Fruit fly (Drosophila melanogaster) whole organism: Measurements from ENCODE around the gene Ir84a.

Experiments
- CG8478 ChIP-seq: fragments of >200 bp; optimal IDR thresholded peaks from 2 replicates; lab custom pipeline; 2018; ENCODE audit warnings: inconsistent platforms
- Dll ChIP-seq: fragments of >200 bp; optimal IDR thresholded peaks from 2 replicates; lab custom pipeline; 2017
- EcR ChIP-seq, 2 experiments: fragments of >200 bp; optimal IDR thresholded peaks; 2 replicates each; lab custom pipeline; 2017; ENCODE audit warnings: missing biosample characterization in 2 of 2, missing genetic modification characterization in 2 of 2, missing genetic modification reagents in 2 of 2
- pan ChIP-seq: fragments of >200 bp; optimal IDR thresholded peaks from 2 replicates; lab custom pipeline; 2017
- psq ChIP-seq: fragments of >200 bp; optimal IDR thresholded peaks from 2 replicates; lab custom pipeline; 2017
- usp ChIP-seq: fragments of >200 bp; optimal IDR thresholded peaks from 2 replicates; lab custom pipeline; 2017; ENCODE audit warnings: missing biosample characterization, missing genetic modification characterization, mixed read lengths

The Ir84a gene

DNA sequence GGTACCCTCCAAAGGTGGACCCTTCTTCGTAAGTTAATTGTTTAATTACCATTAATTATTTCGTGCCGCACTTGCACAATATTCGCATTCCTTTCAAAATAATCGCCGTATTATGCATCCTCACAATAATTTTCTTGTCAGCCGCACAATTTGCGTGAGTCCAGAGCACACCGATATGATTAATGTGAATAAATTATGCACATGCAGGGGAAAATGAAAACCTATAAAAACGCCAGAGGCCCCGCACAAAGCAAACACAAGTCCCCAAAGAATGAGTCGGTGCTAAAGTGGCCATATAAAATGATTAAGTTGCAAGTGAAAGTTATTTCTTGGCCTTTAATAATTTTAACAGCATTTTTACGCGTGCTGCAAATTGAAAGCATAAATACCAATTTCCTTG is at the start of gene Ir84a:
TSS of gene Ir84a (plus strand) at position 301 of the 400 bp plus-strand sequence.
- no peak for TF ChIP-seq pan (lab: Kevin White, UChicago)
- no peak for TF ChIP-seq usp (GFP tag; lab: Kevin White, UChicago)
- TF ChIP-seq Dll (lab: Kevin White, UChicago) = no peak
- TF ChIP-seq EcR (GFP tag; optimal IDR thresholded peaks at IDR 0.05; lab: Kevin White, UChicago) = no peak
- TF ChIP-seq psq (lab: Kevin White, UChicago) = no peak

DNA sequence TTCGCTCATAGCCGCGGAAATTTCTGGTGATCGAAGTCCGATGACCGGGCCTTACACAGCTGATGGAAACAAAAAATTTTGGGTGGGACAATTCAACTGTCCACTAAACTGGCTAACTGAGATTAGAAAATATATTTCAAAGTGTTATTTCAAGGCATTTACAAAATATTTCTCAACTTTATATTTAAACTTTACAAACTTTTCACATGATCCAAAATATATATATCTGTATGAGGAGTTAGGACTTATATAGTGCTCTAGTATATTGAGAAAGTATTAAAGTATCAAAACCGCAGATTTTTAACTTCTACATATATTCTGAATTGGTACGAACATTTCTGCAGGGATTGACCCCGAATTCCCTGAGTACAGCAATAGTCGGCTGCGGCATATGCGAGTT is 44.6 kb upstream of the Ir84a start, which contains the start of gene CG17944:
TSS of gene CG17944 (minus strand) at position 101 of the 400 bp plus-strand sequence.
- TF ChIP-seq EcR (GFP tag; optimal IDR thresholded peaks at IDR 0.05; lab: Kevin White, UChicago) (no peak), psq (lab: Kevin White, UChicago) (no peak), CG8478 (no peak), Dll (lab: Kevin White, UChicago) (no peak), usp (GFP tag; lab: Kevin White, UChicago) (no peak), pan (lab: Kevin White, UChicago) (no peak)

DNA sequence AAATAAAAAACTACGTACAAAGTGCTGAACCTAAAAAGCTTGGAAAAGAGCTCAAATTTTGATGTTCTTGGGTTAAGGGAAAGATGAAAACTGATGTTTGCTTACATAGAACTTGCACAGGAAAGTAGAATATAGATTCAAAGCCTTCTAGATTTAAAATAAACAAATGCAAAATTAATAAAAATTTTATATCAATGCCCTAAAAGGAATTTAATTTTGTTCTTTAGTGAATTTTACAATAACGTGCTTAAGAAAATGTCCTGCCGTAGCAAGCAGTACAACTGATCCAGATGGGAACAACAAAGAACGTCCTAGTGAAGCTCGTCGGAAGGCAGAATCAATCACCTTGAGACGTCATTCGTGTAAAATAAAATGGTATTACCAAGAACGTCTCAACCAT is 43.0 kb upstream of the Ir84a start, which contains the start of gene Mst84Dd:
TSS of gene Mst84Dd (minus strand) at position 101 of the 400 bp plus-strand sequence.
- TF ChIP-seq usp (GFP tag; lab: Kevin White, UChicago) (no peak), CG8478 (no peak), Dll (lab: Kevin White, UChicago) (no peak), pan (lab: Kevin White, UChicago) (no peak), EcR (GFP tag; optimal IDR thresholded peaks at IDR 0.05; lab: Kevin White, UChicago) (no peak), psq (lab: Kevin White, UChicago) (no peak)

DNA sequence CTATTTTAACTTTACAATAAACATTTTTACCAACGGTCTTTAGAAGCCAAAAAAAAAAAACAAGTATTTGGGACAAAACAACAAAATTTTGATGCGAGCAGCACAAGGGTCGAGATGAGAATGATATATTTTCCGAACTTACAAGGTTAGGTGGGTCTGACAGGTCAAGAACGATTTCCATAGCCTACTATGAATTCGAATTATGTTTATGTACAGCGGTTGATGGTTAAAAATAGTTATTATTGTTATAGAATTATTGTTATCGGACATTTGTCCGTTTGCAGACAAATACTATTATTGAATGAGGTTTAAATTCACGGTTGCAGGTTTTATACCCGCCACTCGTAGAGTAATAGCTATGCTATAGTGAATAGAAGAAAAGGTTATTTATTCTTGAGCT is 42.1 kb upstream of the Ir84a start, which contains the start of gene Mst84Dc:
TSS of gene Mst84Dc (minus strand) at position 101 of the 400 bp plus-strand sequence.
- TF ChIP-seq EcR (GFP tag; optimal IDR thresholded peaks at IDR 0.05; lab: Kevin White, UChicago) (no peak), Dll (lab: Kevin White, UChicago) (no peak), CG8478 (no peak), pan (lab: Kevin White, UChicago) (no peak), psq (lab: Kevin White, UChicago) (no peak)

DNA sequence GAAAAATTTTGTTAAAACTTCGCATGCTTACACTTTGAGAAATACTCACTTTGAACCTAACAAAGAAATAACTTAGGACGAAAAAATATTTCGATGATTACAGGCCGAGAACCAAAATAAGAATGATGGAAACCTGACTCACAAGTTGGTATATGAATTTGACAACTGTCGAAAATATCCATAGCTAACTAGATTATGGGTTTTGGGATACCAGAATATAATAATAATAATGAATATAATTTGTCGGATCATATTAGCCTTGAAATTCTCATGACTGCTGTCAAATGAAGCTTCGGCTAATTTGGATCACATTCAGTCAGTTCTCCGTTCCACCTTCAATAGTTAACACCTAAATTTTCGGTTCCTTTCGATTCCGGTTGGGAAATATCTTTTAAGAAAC is 41.1 kb upstream of the Ir84a start, which contains the start of the genes Mst84Db and Mst84Da:
TSS of gene Mst84Db (minus strand) at position 101 of the 400 bp plus-strand sequence.
TSS of gene Mst84Da (plus strand) at position 324 of the 400 bp plus-strand sequence.
- no peak for TF ChIP-seq EcR (GFP tag; optimal IDR thresholded peaks at IDR 0.05; lab: Kevin White, UChicago)
- TF ChIP-seq pan (lab: Kevin White, UChicago) = no peak
- no peak for TF ChIP-seq Dll (lab: Kevin White, UChicago)
- TF ChIP-seq usp (GFP tag; lab: Kevin White, UChicago) = no peak
- no peak for TF ChIP-seq CG8478
- no peak for TF ChIP-seq psq (lab: Kevin White, UChicago)

DNA sequence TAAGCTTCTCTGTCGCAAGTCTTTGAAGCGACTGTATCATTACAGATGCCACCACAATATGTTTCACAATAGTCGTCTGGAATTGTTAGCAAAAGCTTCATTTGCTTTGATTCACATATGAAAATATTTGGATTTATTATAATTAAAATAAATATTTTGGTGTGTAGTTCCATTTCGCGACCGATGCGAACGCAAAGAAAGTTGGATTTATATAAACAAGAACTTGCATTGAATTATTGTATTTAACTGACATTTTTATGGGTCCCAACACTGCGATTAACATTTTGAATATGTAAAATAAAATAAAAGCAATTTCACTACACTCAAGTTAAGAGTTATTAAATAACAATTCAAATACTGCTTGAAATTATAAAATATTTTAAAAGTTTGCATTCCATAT is 37.5 kb upstream of the Ir84a start, which contains the start of gene MstProx:
TSS of gene MstProx (minus strand) at position 101 of the 400 bp plus-strand sequence.
- no peak for TF ChIP-seq psq (lab: Kevin White, UChicago)
- no peak for TF ChIP-seq EcR (GFP tag; optimal IDR thresholded peaks at IDR 0.05; lab: Kevin White, UChicago)
- TF ChIP-seq CG8478 = no peak
- no peak for TF ChIP-seq pan (lab: Kevin White, UChicago)
- no peak for TF ChIP-seq usp (GFP tag; lab: Kevin White, UChicago)
- no peak for TF ChIP-seq Dll (lab: Kevin White, UChicago)

DNA sequence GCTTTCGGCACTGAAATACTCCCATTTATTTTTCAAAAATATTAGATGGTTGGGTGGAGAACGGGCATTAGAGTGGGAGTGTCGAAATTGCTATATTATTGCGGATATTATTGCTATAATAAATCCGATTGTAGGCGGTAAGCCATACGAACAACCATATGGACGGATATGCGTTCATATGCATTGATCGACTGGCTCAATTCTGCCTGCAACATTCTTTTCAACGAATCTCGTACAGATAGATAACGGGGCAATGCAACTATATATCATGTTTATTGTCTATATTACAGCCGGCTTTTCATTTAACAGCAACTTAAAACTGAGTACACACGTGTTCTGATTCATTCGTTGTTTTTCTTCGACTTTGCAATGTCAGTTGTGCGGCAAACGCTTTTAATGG is 15.6 kb upstream of the Ir84a start, which contains the start of gene CG42650:
TSS of gene CG42650 (plus strand) at position 301 of the 400 bp plus-strand sequence.
- TF ChIP-seq Dll (lab: Kevin White, UChicago) (no peak), CG8478 (no peak), usp (GFP tag; lab: Kevin White, UChicago) (no peak), psq (lab: Kevin White, UChicago) (no peak), pan (lab: Kevin White, UChicago) (no peak)

DNA sequence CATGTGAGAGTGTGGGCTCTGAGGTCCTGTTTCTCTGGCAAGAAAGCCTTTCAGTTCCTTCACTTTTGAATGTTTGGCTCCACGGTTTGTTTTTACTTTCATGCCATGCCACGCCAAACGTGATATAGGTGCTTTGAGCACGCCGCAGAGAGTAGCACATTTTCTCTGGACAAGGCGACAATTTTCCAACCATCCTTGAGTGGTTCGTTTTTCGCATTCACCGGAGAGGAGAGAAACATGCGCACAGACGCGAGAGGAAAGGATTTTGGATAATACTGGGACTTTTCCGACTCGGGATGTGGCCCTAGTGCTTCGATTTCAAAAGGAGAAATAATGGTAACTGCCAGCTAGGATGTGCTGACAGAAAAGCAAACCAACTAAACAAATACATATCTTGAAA is 12.6 kb upstream of the Ir84a start:
- TF ChIP-seq EcR (GFP tag; optimal IDR thresholded peaks at IDR 0.05; lab: Kevin White, UChicago) (no peak), Dll (lab: Kevin White, UChicago) (no peak), usp (GFP tag; lab: Kevin White, UChicago) (no peak), psq (lab: Kevin White, UChicago) (no peak), pan (lab: Kevin White, UChicago) (no peak), CG8478 (no peak)

DNA sequence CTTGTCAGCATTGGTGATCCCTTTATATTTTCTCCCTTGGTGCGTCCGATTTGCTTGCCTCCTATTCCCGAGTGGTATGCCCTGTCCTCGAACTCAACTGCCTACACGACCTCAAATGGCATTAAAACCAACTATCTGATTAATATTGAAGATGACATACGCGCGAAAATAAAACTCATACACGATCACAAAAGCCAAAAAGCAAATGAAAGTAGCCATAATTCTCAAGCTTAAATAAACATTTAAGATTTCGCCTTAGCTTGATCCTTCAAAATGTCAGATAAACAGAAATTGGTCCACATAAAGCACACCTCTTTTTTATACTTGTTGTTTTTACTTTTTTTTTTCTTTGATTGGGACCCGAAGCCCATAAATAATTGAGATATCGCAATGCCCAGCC is 13.8 kb downstream of the Ir84a start, which contains the start of gene wa-cup:
TSS of gene wa-cup (plus strand) at position 301 of the 400 bp plus-strand sequence.
- no peak for TF ChIP-seq CG8478
- no peak for TF ChIP-seq EcR (GFP tag; optimal IDR thresholded peaks at IDR 0.05; lab: Kevin White, UChicago)
- no peak for TF ChIP-seq usp (GFP tag; lab: Kevin White, UChicago)
- TF ChIP-seq Dll (lab: Kevin White, UChicago) = no peak
- no peak for TF ChIP-seq psq (lab: Kevin White, UChicago)
- TF ChIP-seq pan (lab: Kevin White, UChicago) = no peak

DNA sequence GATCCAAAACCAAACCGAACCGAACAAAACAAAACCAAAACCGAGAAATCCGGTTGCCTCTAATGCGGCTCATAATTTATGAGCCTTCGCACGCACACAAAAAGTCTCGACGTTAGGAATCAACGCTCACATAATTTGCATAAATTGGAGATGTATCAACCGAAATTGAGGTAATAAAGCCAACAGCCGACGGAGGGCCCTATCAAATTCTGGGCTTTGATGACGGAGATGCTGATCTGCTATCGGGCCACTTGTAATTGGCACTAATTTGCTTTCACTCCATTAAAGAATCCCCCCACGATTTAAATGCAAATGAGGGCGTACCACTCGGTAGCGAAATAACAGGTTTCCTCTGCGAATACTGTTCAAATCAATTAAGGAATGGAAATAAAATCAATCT is 32.2 kb downstream of the Ir84a start:
- TF ChIP-seq psq (lab: Kevin White, UChicago) = no peak
- TF ChIP-seq Dll (lab: Kevin White, UChicago) = no peak
- no peak for TF ChIP-seq EcR (GFP tag; optimal IDR thresholded peaks at IDR 0.05; lab: Kevin White, UChicago)
- no peak for TF ChIP-seq pan (lab: Kevin White, UChicago)
- no peak for TF ChIP-seq CG8478
- no peak for TF ChIP-seq usp (GFP tag; lab: Kevin White, UChicago)

DNA sequence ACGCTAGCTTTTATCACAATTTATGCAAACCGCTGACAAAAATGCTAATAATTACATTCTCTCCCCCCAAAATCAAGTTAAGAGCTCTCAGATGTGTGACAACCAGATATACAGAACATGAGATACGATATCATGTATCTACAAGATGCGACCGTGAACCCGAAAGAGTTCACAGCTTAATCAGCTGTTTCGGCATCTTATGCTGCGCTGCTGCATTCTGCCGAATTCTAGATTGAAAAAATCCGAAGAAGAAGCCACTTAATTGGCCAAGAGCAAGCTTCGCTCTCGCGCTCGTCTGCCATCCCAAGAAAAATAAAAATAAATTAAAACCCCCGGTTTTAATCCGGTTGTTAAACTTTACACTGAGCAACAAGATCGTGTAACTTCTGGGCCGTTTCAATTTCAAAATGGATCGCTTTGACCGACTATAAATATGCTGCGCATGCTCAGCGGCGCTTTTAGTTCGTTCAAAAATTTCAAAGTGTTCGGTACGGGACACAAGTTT is 32.7 kb downstream of the Ir84a start, which contains the start of gene CG14598:
TSS of gene CG14598 (plus strand) at position 455 of the 505 bp plus-strand sequence.
- TF ChIP-seq pan (lab: Kevin White, UChicago) (no peak), psq (lab: Kevin White, UChicago) (no peak), Dll (lab: Kevin White, UChicago) (no peak), CG8478 (no peak), EcR (GFP tag; optimal IDR thresholded peaks at IDR 0.05; lab: Kevin White, UChicago) (no peak), usp (GFP tag; lab: Kevin White, UChicago) (no peak)
